Fruit fly (Drosophila melanogaster): ENCODE data around the gene Prx5.

- TF ChIP-seq CG8301 (tag; optimal IDR thresholded peaks at IDR 0.05): no peak
- TF ChIP-seq fd96Ca (GFP tag; IDR thresholded peaks at IDR 0.05): no peak
- no peak for TF ChIP-seq CG17806 (tag; optimal IDR thresholded peaks at IDR 0.05)
- TF ChIP-seq CG13204 (GFP tag; optimal IDR thresholded peaks at IDR 0.05): no peak
- no peak for TF ChIP-seq CG14655 (GFP tag; optimal IDR thresholded peaks at IDR 0.05)
These were observed 29.5 kb upstream of the Prx5 start for dm6 chr3R:18196622-18196990.
